Worm (Caenorhabditis elegans) whole organism, late embryonic: ENCODE results near the gene E02C12.19.

Source experiments
- dve-1 ChIP-seq: sonication (generic microtip); optimal IDR thresholded peaks from 2 replicates; lab custom pipeline; 2017; ENCODE audit warnings: antibody characterized with exemption, mild to moderate bottlenecking, missing genetic modification characterization, missing compliant biosample characterization
- eyg-1 ChIP-seq: sonication (generic microtip); optimal IDR thresholded peaks from 2 replicates; lab custom pipeline; 2016; ENCODE audit warnings: missing genotype, missing genetic modification characterization, missing compliant biosample characterization
- nfya-1 ChIP-seq: sonication (generic microtip); optimal IDR thresholded peaks from 2 replicates; lab custom pipeline; 2017; ENCODE audit warnings: missing genetic modification characterization, mild to moderate bottlenecking, missing compliant biosample characterization, antibody characterized with exemption, moderate library complexity
- nhr-11 ChIP-seq: fragments of 150-350 bp; optimal IDR thresholded peaks from 2 replicates; lab custom pipeline; 2014; ENCODE audit warnings: missing biosample characterization, missing genetic modification characterization

ce11 chrV:9406890-9407289, 30.6 kb upstream of the E02C12.19 start:
- TF ChIP-seq dve-1 (tag; lab: Kevin White, UChicago): no peak
- TF ChIP-seq nfya-1: no peak
- TF ChIP-seq nhr-11 (tag; lab: Kevin White, UChicago): no peak
- no peak for TF ChIP-seq eyg-1
